Worm (Caenorhabditis elegans): ENCODE data around the gene F49C12.6.

Gene F49C12.6

ce11 chrIV:9308975-9309374 is at the start of gene F49C12.6:
TSS of gene F49C12.6 (minus strand) at chrIV:9309075.
- TF ChIP-seq unc-62 (GFP tag; optimal IDR thresholded peaks at IDR 0.05), result no peak

ce11 chrIV:9353728-9354127 is 44.9 kb upstream of the F49C12.6 start:
- no peak for TF ChIP-seq unc-62 (GFP tag; optimal IDR thresholded peaks at IDR 0.05)

ce11 chrIV:9343102-9343599 is 34.3 kb upstream of the F49C12.6 start, which contains the start of gene pigc-1:
TSS of gene pigc-1 (minus strand) at chrIV:9343152.
- no peak for TF ChIP-seq unc-62 (GFP tag; optimal IDR thresholded peaks at IDR 0.05)

ce11 chrIV:9341591-9341990 is 32.7 kb upstream of the F49C12.6 start, which contains the start of gene vps-26:
TSS of gene vps-26 (minus strand) at chrIV:9341790.
- TF ChIP-seq unc-62 (GFP tag; optimal IDR thresholded peaks at IDR 0.05), result no peak

ce11 chrIV:9339205-9339604 is 30.3 kb upstream of the F49C12.6 start, which contains the start of gene T20D3.6:
TSS of gene T20D3.6 (minus strand) at chrIV:9339305.
- no peak for TF ChIP-seq unc-62 (GFP tag; optimal IDR thresholded peaks at IDR 0.05)

- no peak for TF ChIP-seq unc-62 (GFP tag; optimal IDR thresholded peaks at IDR 0.05)
Measured at ce11 chrIV:9336538-9337090, 27.7 kb upstream of the F49C12.6 start, which contains the start of gene T20D3.5. TSS of gene T20D3.5 (plus strand) at chrIV:9337040.

- no peak for TF ChIP-seq unc-62 (GFP tag; optimal IDR thresholded peaks at IDR 0.05)
Measured at ce11 chrIV:9335552-9336251, 26.8 kb upstream of the F49C12.6 start, which contains the start of the genes coa-4 and T20D3.14. TSS of gene coa-4 (minus strand) at chrIV:9335602. TSS of gene T20D3.14 (minus strand) at chrIV:9335909.

ce11 chrIV:9333007-9333406 is 24.1 kb upstream of the F49C12.6 start:
- no peak for TF ChIP-seq unc-62 (GFP tag; optimal IDR thresholded peaks at IDR 0.05)

- TF ChIP-seq unc-62 (GFP tag; optimal IDR thresholded peaks at IDR 0.05), result no peak
Measured at ce11 chrIV:9330755-9331154, 21.9 kb upstream of the F49C12.6 start, which contains the start of gene nspg-7.1. TSS of gene nspg-7.1 (minus strand) at chrIV:9330855.

- no peak for TF ChIP-seq unc-62 (GFP tag; optimal IDR thresholded peaks at IDR 0.05)
Measured at ce11 chrIV:9327706-9328105, 18.8 kb upstream of the F49C12.6 start, which contains the start of gene clec-183. TSS of gene clec-183 (plus strand) at chrIV:9328006.

ce11 chrIV:9323989-9324506 is 15.2 kb upstream of the F49C12.6 start, which contains the start of the genes nspg-11 and F49C12.15:
TSS of gene nspg-11 (minus strand) at chrIV:9324089.
TSS of gene F49C12.15 (plus strand) at chrIV:9324456.
- no peak for TF ChIP-seq unc-62 (GFP tag; optimal IDR thresholded peaks at IDR 0.05)

- no peak for TF ChIP-seq unc-62 (GFP tag; optimal IDR thresholded peaks at IDR 0.05)
Measured at ce11 chrIV:9322489-9322888, 13.6 kb upstream of the F49C12.6 start.

- TF ChIP-seq unc-62 (GFP tag; optimal IDR thresholded peaks at IDR 0.05), result no peak
Measured at ce11 chrIV:9321039-9321851, 12.4 kb upstream of the F49C12.6 start, which contains the start of the genes F49C12.12 and vha-17. TSS of gene F49C12.12 (minus strand) at chrIV:9321089. TSS of gene vha-17 (plus strand) at chrIV:9321801.

ce11 chrIV:9320023-9320422 is 11.1 kb upstream of the F49C12.6 start:
- TF ChIP-seq unc-62 (GFP tag; optimal IDR thresholded peaks at IDR 0.05), result no peak

- no peak for TF ChIP-seq unc-62 (GFP tag; optimal IDR thresholded peaks at IDR 0.05)
Measured at ce11 chrIV:9319080-9319479, 10.2 kb upstream of the F49C12.6 start, which contains the start of the genes F49C12.11 and nemt-1. TSS of gene F49C12.11 (plus strand) at chrIV:9319380. TSS of gene nemt-1 (minus strand) at chrIV:9319439.

All from whole organism, dauer.